Worm (Caenorhabditis elegans) whole organism, L3 larva: ENCODE measurements around the gene adh-5.

Experiments
- ama-1 ChIP-seq: fragments of 150-350 bp; optimal IDR thresholded peaks from 2 replicates; lab custom pipeline; 2018
- egl-27 ChIP-seq: sonication (generic microtip); optimal IDR thresholded peaks from 4 replicates; lab custom pipeline; 2017; ENCODE audit warnings: missing biosample characterization, missing genetic modification reagents, missing genetic modification characterization
- lin-39 ChIP-seq: fragments of 150-350 bp; optimal IDR thresholded peaks from 2 replicates; lab custom pipeline; 2018; ENCODE audit warnings: missing biosample characterization, missing genetic modification reagents, missing genetic modification characterization
- nhr-237 ChIP-seq: fragments of 150-350 bp; optimal IDR thresholded peaks from 2 replicates; lab custom pipeline; 2014; ENCODE audit warnings: missing biosample characterization, missing genetic modification characterization
- snpc-4 ChIP-seq: fragments of 150-350 bp; optimal IDR thresholded peaks from 2 replicates; lab custom pipeline; 2014; ENCODE audit warnings: missing biosample characterization, missing genetic modification characterization
- unc-39 ChIP-seq: sonication (generic microtip); optimal IDR thresholded peaks from 4 replicates; lab custom pipeline; 2017; ENCODE audit warnings: missing biosample characterization, missing genetic modification characterization

- TF ChIP-seq egl-27 (tag; lab: Kevin White, UChicago) (no peak), lin-39 (no peak), nhr-237 (tag; lab: Kevin White, UChicago) (no peak), unc-39 (tag; lab: Kevin White, UChicago) (no peak), ama-1 (lab: Kevin White, UChicago) (no peak), snpc-4 (tag; lab: Kevin White, UChicago) (no peak)
These were observed 40.5 kb upstream of the adh-5 start, which contains the start of gene T02B11.4 for ce11 chrV:871029-871428.
